Worm (Caenorhabditis elegans) whole organism, L2 larva: ENCODE measurements around the gene lec-7.

Experiments used
- C34F6.9 ChIP-seq: fragments of 150-350 bp; optimal IDR thresholded peaks from 2 replicates; lab custom pipeline; 2014; ENCODE audit warnings: missing biosample characterization, missing genetic modification characterization
- R02D3.7 ChIP-seq: fragments of 150-350 bp; optimal IDR thresholded peaks from 2 replicates; lab custom pipeline; 2014; ENCODE audit warnings: missing biosample characterization, missing genetic modification characterization
- ama-1 ChIP-seq: fragments of 150-350 bp; optimal IDR thresholded peaks from 2 replicates; lab custom pipeline; 2018; ENCODE audit warnings: inconsistent platforms
- blmp-1 ChIP-seq: sonication (generic microtip); optimal IDR thresholded peaks from 2 replicates; lab custom pipeline; 2017; ENCODE audit warnings: missing genetic modification characterization, mild to moderate bottlenecking, missing compliant biosample characterization, antibody characterized with exemption, moderate library complexity; ENCODE audit not compliant: insufficient read depth
- egl-27 ChIP-seq: sonication (generic microtip); optimal IDR thresholded peaks from 3 replicates; lab custom pipeline; 2017; ENCODE audit warnings: missing biosample characterization, missing genetic modification reagents, missing genetic modification characterization
- elt-3 ChIP-seq: sonication (generic microtip); optimal IDR thresholded peaks from 2 replicates; lab custom pipeline; 2017; ENCODE audit warnings: missing biosample characterization, missing genetic modification characterization
- mab-5 ChIP-seq: fragments of 150-350 bp; optimal IDR thresholded peaks from 2 replicates; lab custom pipeline; 2014; ENCODE audit warnings: missing biosample characterization, missing genetic modification characterization
- mdl-1 ChIP-seq, 2 experiments: fragments of 150-350 bp in 1 of 2; sonication (generic microtip) in 1 of 2; optimal IDR thresholded peaks; 2 replicates each; lab custom pipeline; 2017; ENCODE audit warnings: missing biosample characterization in 2 of 2, missing genetic modification characterization in 2 of 2
- nhr-237 ChIP-seq: fragments of 150-350 bp; optimal IDR thresholded peaks from 2 replicates; lab custom pipeline; 2014; ENCODE audit warnings: missing biosample characterization, missing genetic modification characterization
- skn-1 ChIP-seq: sonication (generic microtip); optimal IDR thresholded peaks from 2 replicates; lab custom pipeline; 2017; ENCODE audit warnings: missing biosample characterization, missing genetic modification characterization
- sma-9 ChIP-seq, 2 experiments: fragments of 150-350 bp in 1 of 2; sonication (generic microtip) in 1 of 2; optimal IDR thresholded peaks; 2 replicates each; lab custom pipeline; 2014 to 2016; ENCODE audit warnings: missing genetic modification characterization in 2 of 2, mild to moderate bottlenecking in 1 of 2, missing biosample characterization in 1 of 2, missing compliant biosample characterization in 1 of 2, missing genetic modification reagents in 1 of 2, moderate library complexity in 1 of 2
- unc-62 ChIP-seq: fragments of 150-350 bp; optimal IDR thresholded peaks from 2 replicates; lab custom pipeline; 2014; ENCODE audit warnings: missing biosample characterization, missing genetic modification reagents, missing genetic modification characterization

- no peak for TF ChIP-seq R02D3.7
- no peak for TF ChIP-seq nhr-237 (tag; lab: Kevin White, UChicago)
- no peak for TF ChIP-seq sma-9 (GFP tag; optimal IDR thresholded peaks at IDR 0.05; lab: Kevin White, UChicago)
- TF ChIP-seq sma-9 (tag; optimal IDR thresholded peaks at IDR 0.05; lab: Kevin White, UChicago) = no peak
- no peak for TF ChIP-seq blmp-1 (tag; lab: Kevin White, UChicago)
- no peak for TF ChIP-seq mab-5 (tag; lab: Kevin White, UChicago)
- TF ChIP-seq egl-27 (tag; lab: Kevin White, UChicago) = no peak
- TF ChIP-seq elt-3 (tag; lab: Kevin White, UChicago) = no peak
- TF ChIP-seq unc-62 (GFP tag; lab: Kevin White, UChicago) = no peak
- no peak for TF ChIP-seq C34F6.9 (tag; lab: Kevin White, UChicago)
- TF ChIP-seq skn-1 (tag; lab: Kevin White, UChicago) = no peak
- no peak for TF ChIP-seq ama-1 (lab: Kevin White, UChicago)
- no peak for TF ChIP-seq mdl-1 (tag; optimal IDR thresholded peaks at IDR 0.05; lab: Kevin White, UChicago)
Measured at ce11 chrX:9831215-9831614, 20.6 kb upstream of the lec-7 start, which contains the start of gene rrc-1.
